Worm (Caenorhabditis elegans): Measurements from ENCODE around the gene snt-2.
A peak's percentile ranks its signal among the peaks of the same experiment; 100 is the strongest.

Gene snt-2

ce11 chrIII:748782-749181, 44.8 kb downstream of the snt-2 start:
- no peak for TF ChIP-seq ceh-30 (tag; optimal IDR thresholded peaks at IDR 0.05)
- TF ChIP-seq elt-4 (tag; optimal IDR thresholded peaks at IDR 0.05) = no peak
- TF ChIP-seq elt-2 (tag; optimal IDR thresholded peaks at IDR 0.05) = peak; percentile 41

DNA sequence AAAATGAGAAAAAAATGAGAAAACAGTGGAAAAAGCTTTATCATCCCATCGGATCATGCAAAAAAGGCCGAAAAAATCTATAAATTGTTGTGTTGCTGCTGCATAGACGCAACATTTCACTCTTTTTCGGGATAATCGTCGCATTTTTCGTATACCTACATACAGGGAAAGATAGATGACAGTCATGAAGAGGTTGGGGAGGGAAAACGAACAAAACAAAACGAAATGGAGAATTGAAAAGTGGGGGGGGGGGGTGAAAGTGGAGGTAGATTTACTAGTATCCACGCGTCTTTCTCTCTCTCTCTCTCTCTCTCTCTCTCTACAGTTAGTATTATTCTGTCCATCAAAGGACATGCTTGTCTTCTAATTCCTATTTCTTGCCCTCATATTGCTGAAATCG, 49.1 kb downstream of the snt-2 start:
- TF ChIP-seq nhr-11 (tag; optimal IDR thresholded peaks at IDR 0.05) = no peak
- TF ChIP-seq ceh-48 (tag; optimal IDR thresholded peaks at IDR 0.05) = no peak
- no peak for TF ChIP-seq C08G9.2 (tag; optimal IDR thresholded peaks at IDR 0.05)
- no peak for TF ChIP-seq K09A11.1 (tag; optimal IDR thresholded peaks at IDR 0.05; ENCODE audit: insufficient read depth)
- TF ChIP-seq zip-5 (tag; optimal IDR thresholded peaks at IDR 0.05) = no peak
- TF ChIP-seq gmeb-2 (tag; optimal IDR thresholded peaks at IDR 0.05) = no peak
- TF ChIP-seq ceh-24 (tag; optimal IDR thresholded peaks at IDR 0.05) = no peak

- no peak for TF ChIP-seq eyg-1 (tag; optimal IDR thresholded peaks at IDR 0.05)
- TF ChIP-seq ceh-34 (tag; optimal IDR thresholded peaks at IDR 0.05) = no peak
- TF ChIP-seq dve-1 (tag; optimal IDR thresholded peaks at IDR 0.05) = no peak
- TF ChIP-seq dmd-4 (tag; optimal IDR thresholded peaks at IDR 0.05; ENCODE audit: borderline replicate concordance) = no peak
- no peak for TF ChIP-seq ceh-22 (tag; optimal IDR thresholded peaks at IDR 0.05)
- TF ChIP-seq pqm-1 (tag; optimal IDR thresholded peaks at IDR 0.05) = no peak
- no peak for TF ChIP-seq nhr-232 (tag; optimal IDR thresholded peaks at IDR 0.05)
- TF ChIP-seq hlh-6 (tag; optimal IDR thresholded peaks at IDR 0.05) = no peak
- no peak for TF ChIP-seq che-1 (tag; optimal IDR thresholded peaks at IDR 0.05)
- TF ChIP-seq ahr-1 (tag; optimal IDR thresholded peaks at IDR 0.05) = no peak
- no peak for TF ChIP-seq ceh-18 (tag; optimal IDR thresholded peaks at IDR 0.05)
- no peak for TF ChIP-seq ceh-2 (tag; optimal IDR thresholded peaks at IDR 0.05)
Observed at ce11 chrIII:740382-740781, 53.2 kb downstream of the snt-2 start, which contains the start of gene idpp-1. Gene idpp-1, plus strand, starts transcription at chrIII:740682.
